Fruit fly (Drosophila melanogaster): ENCODE data around the gene dpr16.

Gene dpr16

dm6 chr3R:5209481-5209880 lies 58.8 kb downstream of the dpr16 start (continued):
- TF ChIP-seq Trl (optimal IDR thresholded peaks at IDR 0.05) (no peak), Trl (GFP tag; optimal IDR thresholded peaks at IDR 0.05) (no peak), CG8478 (optimal IDR thresholded peaks at IDR 0.05) (no peak), dati (GFP tag; IDR thresholded peaks at IDR 0.05) (no peak), ssp (GFP tag; IDR thresholded peaks at IDR 0.05) (no peak), tll (GFP tag; optimal IDR thresholded peaks at IDR 0.05) (no peak), Mrtf (GFP tag; IDR thresholded peaks at IDR 0.05) (0 out of 3 replicates have a peak, but pooled peaks have one; percentile 41), CG11723 (GFP tag; optimal IDR thresholded peaks at IDR 0.05) (no peak), gt (GFP tag; IDR thresholded peaks at IDR 0.05) (no peak), CG31365 (tag; optimal IDR thresholded peaks at IDR 0.05) (no peak), exex (tag; optimal IDR thresholded peaks at IDR 0.05) (no peak), Fer2 (tag; optimal IDR thresholded peaks at IDR 0.05) (no peak), Tbp (GFP tag; optimal IDR thresholded peaks at IDR 0.05) (no peak), CG6683 (GFP tag; optimal IDR thresholded peaks at IDR 0.05) (no peak), CG16779 (GFP tag; IDR thresholded peaks at IDR 0.05) (no peak), CG33213 (GFP tag; optimal IDR thresholded peaks at IDR 0.05) (no peak), CG10543 (GFP tag; optimal IDR thresholded peaks at IDR 0.05) (no peak), CG17912 (GFP tag; optimal IDR thresholded peaks at IDR 0.05) (no peak), CG7745 (tag; optimal IDR thresholded peaks at IDR 0.05) (no peak), NfI (GFP tag; optimal IDR thresholded peaks at IDR 0.05) (peak; percentile 29), CG4360 (GFP tag; IDR thresholded peaks at IDR 0.05) (0 out of 2 replicates have a peak, but pooled peaks have one; percentile 35), kah (GFP tag; optimal IDR thresholded peaks at IDR 0.05) (no peak), tap (tag; optimal IDR thresholded peaks at IDR 0.05) (peak; percentile 40), wek (GFP tag; optimal IDR thresholded peaks at IDR 0.05) (no peak), onecut (GFP tag; IDR thresholded peaks at IDR 0.05) (peak; percentile 30; the same call in 1 of the 2 replicates), trh (GFP tag; optimal IDR thresholded peaks at IDR 0.05) (no peak), sr (GFP tag; IDR thresholded peaks at IDR 0.05) (peak; percentile 41; the same call in 1 of the 3 replicates), Sin3A (optimal IDR thresholded peaks at IDR 0.05) (no peak), CG10462 (GFP tag; optimal IDR thresholded peaks at IDR 0.05) (no peak), seq (GFP tag; IDR thresholded peaks at IDR 0.05) (no peak), CG4707 (GFP tag; optimal IDR thresholded peaks at IDR 0.05) (peak; percentile 17), chm (GFP tag; IDR thresholded peaks at IDR 0.05) (0 out of 2 replicates have a peak, but pooled peaks have one; percentile 45), sens-2 (GFP tag; IDR thresholded peaks at IDR 0.05) (0 out of 2 replicates have a peak, but pooled peaks have one; percentile 16), CG34422 (GFP tag; IDR thresholded peaks at IDR 0.05) (no peak), CG1233 (GFP tag; optimal IDR thresholded peaks at IDR 0.05) (no peak), prd (optimal IDR thresholded peaks at IDR 0.05) (no peak), prd (GFP tag; IDR thresholded peaks at IDR 0.05) (peak; percentile 68; the same call in 1 of the 3 replicates), BtbVII (GFP tag; optimal IDR thresholded peaks at IDR 0.05) (no peak), CG17802 (tag; optimal IDR thresholded peaks at IDR 0.05) (peak; percentile 9), Oaz (GFP tag; IDR thresholded peaks at IDR 0.05) (0 out of 2 replicates have a peak, but pooled peaks have one; percentile 17), CG7372 (GFP tag; IDR thresholded peaks at IDR 0.05) (0 out of 2 replicates have a peak, but pooled peaks have one; percentile 9), Hr3 (GFP tag; optimal IDR thresholded peaks at IDR 0.05) (no peak), CG6854 (GFP tag; optimal IDR thresholded peaks at IDR 0.05) (no peak), gro (GFP tag; optimal IDR thresholded peaks at IDR 0.05) (no peak), Hand (GFP tag; optimal IDR thresholded peaks at IDR 0.05) (no peak), CG34224 (GFP tag; IDR thresholded peaks at IDR 0.05; ENCODE audit: partially characterized antibody) (no peak), nom (GFP tag; optimal IDR thresholded peaks at IDR 0.05) (peak; percentile 59), CG3995 (GFP tag; optimal IDR thresholded peaks at IDR 0.05) (no peak), wdn (GFP tag; IDR thresholded peaks at IDR 0.05) (no peak), Meics (GFP tag; optimal IDR thresholded peaks at IDR 0.05) (no peak), CG7786 (GFP tag; optimal IDR thresholded peaks at IDR 0.05) (no peak), CG15073 (GFP tag; optimal IDR thresholded peaks at IDR 0.05) (no peak), sisA (GFP tag; IDR thresholded peaks at IDR 0.05) (peak; percentile 65)

Data from whole organism, embryonic.